Worm (Caenorhabditis elegans) whole organism, L2 larva: ENCODE results near the gene F54D8.10.
A peak's percentile ranks its signal among the peaks of the same experiment; 100 is the strongest.

ENCODE experiments used
- F13H6.1 ChIP-seq: sonication (generic microtip); optimal IDR thresholded peaks from 2 replicates; lab custom pipeline; 2016; ENCODE audit warnings: missing genetic modification characterization, missing compliant biosample characterization
- R02D3.7 ChIP-seq: fragments of 150-350 bp; optimal IDR thresholded peaks from 2 replicates; lab custom pipeline; 2014; ENCODE audit warnings: missing biosample characterization, missing genetic modification characterization
- Y55F3AM.14 ChIP-seq: fragments of 200-800 bp; sonication (Bioruptor generic); optimal IDR thresholded peaks from 2 replicates; lab custom pipeline; 2018; ENCODE audit warnings: mild to moderate bottlenecking, missing genetic modification characterization, missing compliant biosample characterization
- alr-1 ChIP-seq: fragments of 150-350 bp; optimal IDR thresholded peaks from 2 replicates; lab custom pipeline; 2014; ENCODE audit warnings: missing biosample characterization, missing genetic modification characterization
- blmp-1 ChIP-seq: sonication (generic microtip); optimal IDR thresholded peaks from 2 replicates; lab custom pipeline; 2017; ENCODE audit warnings: missing genetic modification characterization, mild to moderate bottlenecking, missing compliant biosample characterization, antibody characterized with exemption, moderate library complexity; ENCODE audit not compliant: insufficient read depth
- ceh-16 ChIP-seq: fragments of 150-350 bp; optimal IDR thresholded peaks from 2 replicates; lab custom pipeline; 2014; ENCODE audit warnings: missing biosample characterization, missing genetic modification characterization
- ceh-82 ChIP-seq: fragments of 150-350 bp; optimal IDR thresholded peaks from 2 replicates; lab custom pipeline; 2014; ENCODE audit warnings: missing biosample characterization, missing genetic modification characterization
- dmd-4 ChIP-seq: sonication (generic microtip); optimal IDR thresholded peaks from 2 replicates; lab custom pipeline; 2017; ENCODE audit warnings: missing biosample characterization, missing genetic modification characterization
- egl-27 ChIP-seq: sonication (generic microtip); optimal IDR thresholded peaks from 3 replicates; lab custom pipeline; 2017; ENCODE audit warnings: missing biosample characterization, missing genetic modification reagents, missing genetic modification characterization
- elt-3 ChIP-seq: sonication (generic microtip); optimal IDR thresholded peaks from 2 replicates; lab custom pipeline; 2017; ENCODE audit warnings: missing biosample characterization, missing genetic modification characterization
- fos-1 ChIP-seq: fragments of 150-350 bp; optimal IDR thresholded peaks from 2 replicates; lab custom pipeline; 2014; ENCODE audit warnings: missing biosample characterization, missing genetic modification characterization
- gmeb-1 ChIP-seq: fragments of 150-350 bp; optimal IDR thresholded peaks from 2 replicates; lab custom pipeline; 2014; ENCODE audit warnings: missing biosample characterization, missing genetic modification characterization
- lin-11 ChIP-seq: fragments of 150-350 bp; sonication (generic microtip); optimal IDR thresholded peaks from 2 replicates; lab custom pipeline; 2014; ENCODE audit warnings: missing biosample characterization, missing genetic modification characterization, inconsistent platforms, mixed read lengths
- lin-13 ChIP-seq: fragments of 150-350 bp; optimal IDR thresholded peaks from 2 replicates; lab custom pipeline; 2014; ENCODE audit warnings: missing biosample characterization, missing genetic modification reagents, missing genetic modification characterization
- lin-39 ChIP-seq: fragments of 150-350 bp; optimal IDR thresholded peaks from 2 replicates; lab custom pipeline; 2014; ENCODE audit warnings: missing biosample characterization, missing genetic modification reagents, missing genetic modification characterization
- lsy-2 ChIP-seq, 2 experiments: fragments of 150-350 bp in 1 of 2; sonication (generic microtip) in 1 of 2; optimal IDR thresholded peaks; 2 replicates each; lab custom pipeline; 2014 to 2017; ENCODE audit warnings: missing biosample characterization in 2 of 2, missing genetic modification characterization in 2 of 2
- mab-5 ChIP-seq: fragments of 150-350 bp; optimal IDR thresholded peaks from 2 replicates; lab custom pipeline; 2014; ENCODE audit warnings: missing biosample characterization, missing genetic modification characterization
- mdl-1 ChIP-seq, 2 experiments: fragments of 150-350 bp in 1 of 2; sonication (generic microtip) in 1 of 2; optimal IDR thresholded peaks; 2 replicates each; lab custom pipeline; 2017; ENCODE audit warnings: missing biosample characterization in 2 of 2, missing genetic modification characterization in 2 of 2
- nhr-10 ChIP-seq: sonication (generic microtip); optimal IDR thresholded peaks from 2 replicates; lab custom pipeline; 2017; ENCODE audit warnings: missing biosample characterization, missing genetic modification characterization
- nhr-11 ChIP-seq: fragments of 150-350 bp; optimal IDR thresholded peaks from 2 replicates; lab custom pipeline; 2014; ENCODE audit warnings: missing biosample characterization, missing genetic modification characterization
- nhr-12 ChIP-seq: fragments of 150-350 bp; optimal IDR thresholded peaks from 2 replicates; lab custom pipeline; 2014; ENCODE audit warnings: missing biosample characterization, missing genetic modification characterization
- nhr-129 ChIP-seq: fragments of 150-350 bp; optimal IDR thresholded peaks from 2 replicates; lab custom pipeline; 2014; ENCODE audit warnings: missing biosample characterization, missing genetic modification characterization
- nhr-21 ChIP-seq: fragments of 150-350 bp; optimal IDR thresholded peaks from 2 replicates; lab custom pipeline; 2014; ENCODE audit warnings: missing biosample characterization, missing genetic modification characterization
- nhr-23 ChIP-seq: fragments of 150-350 bp; optimal IDR thresholded peaks from 2 replicates; lab custom pipeline; 2014; ENCODE audit warnings: missing biosample characterization, missing genetic modification reagents, missing genetic modification characterization
- nhr-237 ChIP-seq: fragments of 150-350 bp; optimal IDR thresholded peaks from 2 replicates; lab custom pipeline; 2014; ENCODE audit warnings: missing biosample characterization, missing genetic modification characterization
- nhr-25 ChIP-seq: fragments of 150-350 bp; sonication (generic microtip); optimal IDR thresholded peaks from 3 replicates; lab custom pipeline; 2014; ENCODE audit warnings: missing biosample characterization, missing genetic modification characterization
- nhr-6 ChIP-seq: fragments of 150-350 bp; optimal IDR thresholded peaks from 2 replicates; lab custom pipeline; 2014; ENCODE audit warnings: missing biosample characterization, missing genetic modification characterization
- nhr-77 ChIP-seq: fragments of 150-350 bp; optimal IDR thresholded peaks from 2 replicates; lab custom pipeline; 2014; ENCODE audit warnings: missing biosample characterization, missing genetic modification characterization
- peb-1 ChIP-seq: fragments of 150-350 bp; optimal IDR thresholded peaks from 2 replicates; lab custom pipeline; 2014; ENCODE audit warnings: missing biosample characterization, missing genetic modification characterization
- sem-4 ChIP-seq: fragments of 150-350 bp; optimal IDR thresholded peaks from 2 replicates; lab custom pipeline; 2014; ENCODE audit warnings: missing biosample characterization, missing genetic modification reagents, missing genetic modification characterization
- skn-1 ChIP-seq: sonication (generic microtip); optimal IDR thresholded peaks from 2 replicates; lab custom pipeline; 2017; ENCODE audit warnings: missing biosample characterization, missing genetic modification characterization
- sma-3 ChIP-seq: sonication (generic microtip); optimal IDR thresholded peaks from 2 replicates; lab custom pipeline; 2016; ENCODE audit warnings: missing genetic modification reagents, missing genetic modification characterization, missing compliant biosample characterization
- sma-9 ChIP-seq, 2 experiments: fragments of 150-350 bp in 1 of 2; sonication (generic microtip) in 1 of 2; optimal IDR thresholded peaks; 2 replicates each; lab custom pipeline; 2014 to 2016; ENCODE audit warnings: missing genetic modification characterization in 2 of 2, mild to moderate bottlenecking in 1 of 2, missing biosample characterization in 1 of 2, missing compliant biosample characterization in 1 of 2, missing genetic modification reagents in 1 of 2, moderate library complexity in 1 of 2
- snpc-4 ChIP-seq: fragments of 150-350 bp; optimal IDR thresholded peaks from 2 replicates; lab custom pipeline; 2014; ENCODE audit warnings: missing biosample characterization, missing genetic modification characterization
- unc-55 ChIP-seq: fragments of 150-350 bp; sonication (generic microtip); optimal IDR thresholded peaks from 3 replicates; lab custom pipeline; 2014; ENCODE audit warnings: missing biosample characterization, missing genetic modification reagents, missing genetic modification characterization
- unc-62 ChIP-seq: fragments of 150-350 bp; optimal IDR thresholded peaks from 2 replicates; lab custom pipeline; 2014; ENCODE audit warnings: missing biosample characterization, missing genetic modification reagents, missing genetic modification characterization
- zag-1 ChIP-seq: fragments of 150-350 bp; optimal IDR thresholded peaks from 2 replicates; lab custom pipeline; 2014; ENCODE audit warnings: missing biosample characterization, missing genetic modification characterization
- ztf-1 ChIP-seq: fragments of 200-800 bp; sonication (Bioruptor generic); conservative IDR thresholded peaks from 2 replicates; pipeline ENCODE4 v1.3.6; 2022; ENCODE audit warnings: missing genetic modification characterization, missing compliant biosample characterization
- ztf-11 ChIP-seq: sonication (generic microtip); optimal IDR thresholded peaks from 2 replicates; lab custom pipeline; 2017; ENCODE audit warnings: missing biosample characterization, missing genetic modification characterization
- ztf-4 ChIP-seq: fragments of 150-350 bp; optimal IDR thresholded peaks from 2 replicates; lab custom pipeline; 2014; ENCODE audit warnings: missing biosample characterization, missing genetic modification characterization

The F54D8.10 gene

DNA sequence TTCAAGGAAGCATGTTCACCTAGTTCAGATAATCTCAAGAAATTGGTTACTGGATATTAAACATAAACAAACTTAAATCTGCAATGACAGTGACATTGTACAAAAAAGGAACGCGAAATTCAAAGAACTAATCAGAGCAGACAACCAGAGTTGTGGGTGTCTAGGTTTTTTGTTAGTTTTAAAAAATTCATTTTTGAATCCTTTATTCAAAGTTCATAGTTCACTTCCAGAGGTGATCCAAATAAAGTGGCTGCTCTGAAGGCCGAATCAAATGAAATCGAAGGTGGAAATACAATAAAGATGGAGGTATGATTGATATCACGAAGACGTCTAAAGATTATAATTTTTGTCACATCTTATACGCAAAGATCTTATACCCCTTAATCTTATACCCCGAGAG, 20.2 kb upstream of the F54D8.10 start, which contains the start of gene ttbk-6:
Gene ttbk-6 (plus strand): TSS at position 301 of the 400 bp plus-strand sequence.
- TF ChIP-seq elt-3 (tag; lab: Kevin White, UChicago) (no peak), sma-3 (GFP tag; lab: Kevin White, UChicago) (no peak)

DNA sequence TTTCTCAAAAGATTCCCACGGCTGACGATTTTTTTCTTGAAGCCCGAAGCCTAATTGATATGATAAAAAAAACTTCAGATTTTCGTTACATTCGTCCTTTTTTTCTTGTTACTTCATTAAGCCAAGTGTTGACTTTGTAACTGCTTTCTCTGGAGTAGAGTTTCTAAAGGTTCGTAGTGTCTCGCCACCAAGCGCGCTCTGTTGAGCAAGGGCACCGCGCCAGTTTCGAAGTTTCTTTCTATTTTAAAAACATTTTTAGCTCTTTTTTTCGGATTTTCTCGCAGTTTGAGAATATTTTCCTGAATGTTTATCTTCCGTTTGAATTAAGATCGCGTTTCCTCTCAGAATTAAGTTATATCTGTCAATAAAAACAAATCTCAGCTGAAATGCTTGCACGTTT, 18.0 kb upstream of the F54D8.10 start:
- TF ChIP-seq ztf-1 (GFP tag; lab: Robert Waterston, UW) (no peak), nhr-237 (tag; lab: Kevin White, UChicago) (no peak), blmp-1 (no peak), unc-55 (peak; percentile 59), ceh-82 (tag; lab: Kevin White, UChicago) (no peak)

DNA sequence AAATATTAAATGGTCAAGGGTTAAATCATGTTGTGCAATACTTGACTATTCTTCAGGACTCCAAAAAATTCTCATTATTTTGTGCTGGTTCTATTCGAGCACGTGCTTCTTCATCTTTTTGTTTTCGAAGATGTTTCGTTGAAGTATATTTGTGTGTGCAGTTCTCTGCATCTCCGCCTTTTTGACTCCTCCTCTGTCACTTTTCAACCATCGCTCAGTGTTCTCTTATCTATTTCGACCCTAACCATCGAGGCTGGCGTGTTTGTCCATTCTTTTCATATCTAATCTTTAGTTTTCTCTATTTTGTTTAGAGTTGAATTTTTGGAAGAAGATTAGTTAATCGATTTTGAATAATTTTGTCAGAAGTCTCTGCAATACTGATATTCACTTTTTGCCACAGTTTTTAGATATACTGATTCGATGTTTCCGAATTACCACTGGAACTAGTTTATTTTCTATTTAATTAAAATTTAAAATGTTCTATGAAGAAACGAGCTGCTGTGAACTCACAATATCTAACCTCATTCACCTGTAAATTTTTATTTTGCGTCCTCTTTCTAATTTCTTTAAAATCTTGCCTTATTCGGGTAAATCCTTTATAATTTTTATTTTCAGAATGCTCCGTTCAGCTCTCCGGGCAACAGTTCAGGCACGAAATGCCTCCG, 17.3 kb upstream of the F54D8.10 start, which contains the start of gene alh-1:
Gene alh-1 (plus strand): TSS at position 615 of the 665 bp plus-strand sequence.
- TF ChIP-seq fos-1 (tag; lab: Kevin White, UChicago) (peak; percentile 69), elt-3 (tag; lab: Kevin White, UChicago) (no peak), lin-13 (GFP tag; lab: Kevin White, UChicago) (no peak), sma-3 (GFP tag; lab: Kevin White, UChicago) (no peak), mab-5 (no peak), blmp-1 (no peak), nhr-129 (tag; lab: Kevin White, UChicago) (peak; percentile 43), nhr-21 (tag; lab: Kevin White, UChicago) (no peak), unc-55 (no peak), Y55F3AM.14 (GFP tag; lab: Kevin White, UChicago) (no peak), lin-11 (no peak), nhr-6 (tag; lab: Kevin White, UChicago) (no peak), egl-27 (tag; lab: Kevin White, UChicago) (no peak), R02D3.7 (no peak), skn-1 (tag; lab: Kevin White, UChicago) (no peak), gmeb-1 (peak; percentile 1), nhr-10 (tag; lab: Kevin White, UChicago) (no peak), sma-9 (GFP tag; optimal IDR thresholded peaks at IDR 0.05; lab: Kevin White, UChicago) (peak; percentile 67), sma-9 (tag; optimal IDR thresholded peaks at IDR 0.05; lab: Kevin White, UChicago) (no peak), ztf-4 (tag; lab: Kevin White, UChicago) (no peak), lsy-2 (tag; optimal IDR thresholded peaks at IDR 0.05; lab: Kevin White, UChicago) (peak in 1 of 2 experiments; percentile 32), lin-39 (tag; lab: Kevin White, UChicago) (no peak), nhr-23 (no peak), ceh-82 (tag; lab: Kevin White, UChicago) (no peak), unc-62 (GFP tag; lab: Kevin White, UChicago) (no peak), ztf-11 (tag; lab: Kevin White, UChicago) (no peak), nhr-11 (no peak), nhr-25 (no peak), sem-4 (tag; lab: Kevin White, UChicago) (no peak), alr-1 (no peak), nhr-12 (no peak), nhr-77 (no peak), snpc-4 (tag; lab: Kevin White, UChicago) (no peak), mdl-1 (tag; optimal IDR thresholded peaks at IDR 0.05; lab: Kevin White, UChicago) (no peak), peb-1 (no peak), dmd-4 (tag; lab: Kevin White, UChicago) (no peak), F13H6.1 (tag; lab: Kevin White, UChicago) (peak; percentile 36), zag-1 (tag; lab: Kevin White, UChicago) (no peak), nhr-237 (tag; lab: Kevin White, UChicago) (no peak), ceh-16 (tag; lab: Kevin White, UChicago) (no peak)
